Worm (Caenorhabditis elegans): ENCODE results near the gene T02B11.4.
A peak's percentile ranks its signal among the peaks of the same experiment; 100 is the strongest.

The T02B11.4 gene

ce11 chrV:910588-910987 lies 39.7 kb upstream of the T02B11.4 start (continued):
- TF ChIP-seq sptf-2 (GFP tag; optimal IDR thresholded peaks at IDR 0.05), result no peak
- no peak for TF ChIP-seq K12H6.12 (tag; optimal IDR thresholded peaks at IDR 0.05)
- TF ChIP-seq hlh-26 (GFP tag; conservative IDR thresholded peaks at IDR 0.05), result no peak
- 0 out of 2 replicates have a peak, but pooled peaks have one; percentile 29 for TF ChIP-seq pbrm-1 (GFP tag; IDR thresholded peaks at IDR 0.05)
- no peak for TF ChIP-seq repo-1 (tag; optimal IDR thresholded peaks at IDR 0.05)
- no peak for TF ChIP-seq B0035.1 (tag; optimal IDR thresholded peaks at IDR 0.05)
- TF ChIP-seq attf-3 (GFP tag; conservative IDR thresholded peaks at IDR 0.05), result no peak
- TF ChIP-seq lag-1 (GFP tag; IDR thresholded peaks at IDR 0.05), result no peak
- TF ChIP-seq lin-54 (GFP tag; optimal IDR thresholded peaks at IDR 0.05), result peak; percentile 5
- no peak for TF ChIP-seq F33H1.4 (GFP tag; IDR thresholded peaks at IDR 0.05)
- TF ChIP-seq attf-5 (GFP tag; optimal IDR thresholded peaks at IDR 0.05), result peak; percentile 66
- no peak for TF ChIP-seq B0019.2 (GFP tag; conservative IDR thresholded peaks at IDR 0.05)
- TF ChIP-seq ccch-3 (GFP tag; optimal IDR thresholded peaks at IDR 0.05), result no peak

- TF ChIP-seq nhr-120 (GFP tag; IDR thresholded peaks at IDR 0.05) (no peak), nhr-179 (tag; optimal IDR thresholded peaks at IDR 0.05) (no peak), F49E8.2 (tag; optimal IDR thresholded peaks at IDR 0.05; ENCODE audit: insufficient read depth) (no peak), ztf-22 (GFP tag; optimal IDR thresholded peaks at IDR 0.05) (no peak), mcd-1 (GFP tag; IDR thresholded peaks at IDR 0.05) (0 out of 2 replicates have a peak, but pooled peaks have one; percentile 10), egrh-3 (GFP tag; IDR thresholded peaks at IDR 0.05) (peak; percentile 60; the same call in 1 of the 2 replicates), D2030.7 (GFP tag; IDR thresholded peaks at IDR 0.05) (no peak), T07F8.4 (tag; optimal IDR thresholded peaks at IDR 0.05) (no peak), dpl-1 (GFP tag; optimal IDR thresholded peaks at IDR 0.05) (no peak), ZK185.1 (tag; optimal IDR thresholded peaks at IDR 0.05; ENCODE audit: poor library complexity, severe bottlenecking) (no peak), zfh-2 (GFP tag; conservative IDR thresholded peaks at IDR 0.05) (peak; percentile 76), ceh-91 (GFP tag; IDR thresholded peaks at IDR 0.05) (no peak), lin-35 (GFP tag; optimal IDR thresholded peaks at IDR 0.05) (no peak), C17E4.6 (GFP tag; IDR thresholded peaks at IDR 0.05) (no peak), ztf-3 (GFP tag; optimal IDR thresholded peaks at IDR 0.05) (no peak)
These were observed 37.8 kb upstream of the T02B11.4 start for ce11 chrV:908681-909080.

DNA sequence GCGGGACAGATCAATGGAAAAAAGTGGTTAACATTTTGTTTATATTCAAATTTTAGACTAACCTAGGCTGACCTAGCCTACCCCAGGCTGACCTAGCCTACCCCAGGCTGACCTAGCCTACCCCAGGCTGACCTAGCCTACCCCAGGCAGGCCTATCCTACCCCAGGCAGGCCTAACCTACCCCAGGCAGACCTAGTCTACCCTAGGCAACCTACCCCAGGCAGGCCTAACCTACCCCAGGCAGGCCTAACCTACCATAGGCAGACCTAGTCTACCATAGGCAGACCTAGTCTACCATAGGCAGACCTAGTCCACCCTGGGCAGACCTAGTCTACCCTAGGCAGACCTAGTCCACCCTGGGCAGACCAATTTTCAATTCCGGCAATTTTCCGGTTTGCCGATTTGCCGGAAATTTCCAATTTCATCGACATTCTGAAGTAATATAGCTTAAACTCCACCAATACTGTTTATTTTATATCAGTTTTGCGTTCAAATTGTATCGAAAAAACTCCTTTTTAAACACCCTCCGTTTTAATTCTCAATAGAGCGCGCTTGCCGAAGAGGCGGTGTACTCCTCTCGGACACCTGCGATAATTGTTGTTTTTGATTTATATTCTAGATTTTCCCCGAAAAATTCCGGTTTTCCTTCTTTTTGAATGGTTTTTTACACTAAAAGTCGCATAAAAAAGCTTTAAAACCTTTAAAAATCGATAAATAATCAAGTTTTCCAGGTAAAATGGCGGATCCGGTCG lies 33.5 kb upstream of the T02B11.4 start, which contains the start of gene trm-2A:
trm-2A (plus strand) TSS at position 732 of the 752 bp plus-strand sequence.
- TF ChIP-seq mes-4 (tag; optimal IDR thresholded peaks at IDR 0.05), result no peak
- TF ChIP-seq tbp1 (GFP tag; optimal IDR thresholded peaks at IDR 0.05), result peak; percentile 27
- TF ChIP-seq rpc-1 (optimal IDR thresholded peaks at IDR 0.05), result no peak
- TF ChIP-seq rpc-1 (tag; optimal IDR thresholded peaks at IDR 0.05), result no peak
- no peak for TF ChIP-seq snpc-4 (GFP tag; optimal IDR thresholded peaks at IDR 0.05)
- peak in 1 of 4 experiments; percentile 33 for TF ChIP-seq snpc-4 (tag; optimal IDR thresholded peaks at IDR 0.05)
- TF ChIP-seq dox-1 (GFP tag; IDR thresholded peaks at IDR 0.05), result no peak
- 0 out of 2 replicates have a peak, but pooled peaks have one; percentile 14 for TF ChIP-seq F33H1.4 (GFP tag; IDR thresholded peaks at IDR 0.05)
- peak; percentile 94 for TF ChIP-seq lin-54 (GFP tag; optimal IDR thresholded peaks at IDR 0.05)
- TF ChIP-seq nhr-179 (tag; optimal IDR thresholded peaks at IDR 0.05), result no peak
- TF ChIP-seq egl-44 (GFP tag; IDR thresholded peaks at IDR 0.05), result no peak
- peak; percentile 11 for TF ChIP-seq ceh-27 (GFP tag; optimal IDR thresholded peaks at IDR 0.05)
- peak; percentile 30; the same call in 1 of the 2 replicates for TF ChIP-seq hmg-1.2 (GFP tag; IDR thresholded peaks at IDR 0.05)
- TF ChIP-seq madf-6 (GFP tag; IDR thresholded peaks at IDR 0.05), result peak; percentile 50; the same call in 1 of the 2 replicates
- 0 out of 2 replicates have a peak, but pooled peaks have one; percentile 22 for TF ChIP-seq ceh-100 (GFP tag; IDR thresholded peaks at IDR 0.05)
- TF ChIP-seq F49E8.2 (tag; optimal IDR thresholded peaks at IDR 0.05; ENCODE audit: insufficient read depth), result no peak
- no peak for TF ChIP-seq ztf-26 (tag; optimal IDR thresholded peaks at IDR 0.05)
- TF ChIP-seq attf-5 (GFP tag; optimal IDR thresholded peaks at IDR 0.05), result peak; percentile 15
- TF ChIP-seq ztf-3 (GFP tag; optimal IDR thresholded peaks at IDR 0.05), result no peak
- peak; percentile 97 for TF ChIP-seq mcd-1 (GFP tag; IDR thresholded peaks at IDR 0.05)
- no peak for TF ChIP-seq F57A8.1 (GFP tag; optimal IDR thresholded peaks at IDR 0.05)
- peak; percentile 76 for TF ChIP-seq efl-1 (GFP tag; optimal IDR thresholded peaks at IDR 0.05)
- no peak for TF ChIP-seq Y56A3A.18 (GFP tag; IDR thresholded peaks at IDR 0.05)
- peak; percentile 37; the same call in 1 of the 2 replicates for TF ChIP-seq zfh-2 (GFP tag; conservative IDR thresholded peaks at IDR 0.05)
